Worm (Caenorhabditis elegans) whole organism, L4 larva: ENCODE data around the gene srv-10.

ENCODE experiments used
- F26F4.8 ChIP-seq: fragments of 200-800 bp; sonication (Bioruptor generic); conservative IDR thresholded peaks from 2 replicates; pipeline ENCODE4 v1.3.6; 2022; ENCODE audit warnings: missing genetic modification characterization, missing compliant biosample characterization
- aly-2 ChIP-seq: sonication (generic microtip); optimal IDR thresholded peaks from 2 replicates; lab custom pipeline; 2018; ENCODE audit warnings: missing biosample characterization, missing genetic modification characterization
- ceh-44 ChIP-seq: fragments of 200-800 bp; sonication (Bioruptor generic); IDR thresholded peaks from 2 replicates; pipeline ENCODE4 v1.3.6; 2022; ENCODE audit warnings: missing genetic modification reagents, missing genetic modification characterization, missing compliant biosample characterization
- ces-1 ChIP-seq: fragments of 150-350 bp; sonication (generic microtip); optimal IDR thresholded peaks from 4 replicates; lab custom pipeline; 2014; ENCODE audit warnings: missing biosample characterization, missing genetic modification reagents, missing genetic modification characterization
- fos-1 ChIP-seq: fragments of 150-350 bp; optimal IDR thresholded peaks from 2 replicates; lab custom pipeline; 2014; ENCODE audit warnings: missing biosample characterization, missing genetic modification characterization
- lsy-2 ChIP-seq, 2 experiments: fragments of 150-350 bp in 1 of 2; sonication (generic microtip) in 1 of 2; optimal IDR thresholded peaks; 2 replicates each; lab custom pipeline; 2014 to 2017; ENCODE audit warnings: missing biosample characterization in 2 of 2, missing genetic modification characterization in 2 of 2
- mep-1 ChIP-seq: fragments of 150-350 bp; sonication (generic microtip); optimal IDR thresholded peaks from 3 replicates; lab custom pipeline; 2014; ENCODE audit warnings: missing biosample characterization, missing genetic modification characterization
- nhr-11 ChIP-seq: fragments of 150-350 bp; optimal IDR thresholded peaks from 2 replicates; lab custom pipeline; 2014; ENCODE audit warnings: missing biosample characterization, missing genetic modification characterization
- nhr-237 ChIP-seq: sonication (generic microtip); optimal IDR thresholded peaks from 2 replicates; lab custom pipeline; 2017; ENCODE audit warnings: missing biosample characterization, missing genetic modification characterization
- nhr-28 ChIP-seq: fragments of 150-350 bp; optimal IDR thresholded peaks from 2 replicates; lab custom pipeline; 2014; ENCODE audit warnings: missing biosample characterization, missing genetic modification characterization
- nhr-76 ChIP-seq: fragments of 150-350 bp; optimal IDR thresholded peaks from 2 replicates; lab custom pipeline; 2014; ENCODE audit warnings: missing biosample characterization, missing genetic modification characterization
- pha-4 ChIP-seq, 2 experiments: fragments of 150-350 bp in 1 of 2; fragments of 200-800 bp in 1 of 2; sonication (Bioruptor generic) in 1 of 2; IDR thresholded peaks in 1 of 2; optimal IDR thresholded peaks in 1 of 2; 2 replicates each; pipeline versions ENCODE4 v1.3.6 to Lab custom; 2014 to 2022; ENCODE audit warnings: missing genetic modification characterization in 2 of 2, missing genetic modification reagents in 2 of 2, missing biosample characterization in 1 of 2, missing compliant biosample characterization in 1 of 2
- skn-1 ChIP-seq: fragments of 150-350 bp; optimal IDR thresholded peaks from 2 replicates; lab custom pipeline; 2014; ENCODE audit warnings: missing biosample characterization, missing genetic modification characterization
- zag-1 ChIP-seq: fragments of 150-350 bp; optimal IDR thresholded peaks from 2 replicates; lab custom pipeline; 2014; ENCODE audit warnings: missing biosample characterization, missing genetic modification characterization

ce11 chrV:13416076-13416475 lies 7.6 kb upstream of the srv-10 start:
- TF ChIP-seq zag-1 (tag; lab: Kevin White, UChicago): no peak
- TF ChIP-seq pha-4 (GFP tag; IDR thresholded peaks at IDR 0.05; lab: Robert Waterston, UW): no peak
- TF ChIP-seq pha-4 (tag; optimal IDR thresholded peaks at IDR 0.05; lab: Kevin White, UChicago): no peak
- no peak for TF ChIP-seq lsy-2 (tag; optimal IDR thresholded peaks at IDR 0.05; lab: Kevin White, UChicago)
- TF ChIP-seq aly-2 (tag; lab: Kevin White, UChicago): no peak
- no peak for TF ChIP-seq skn-1
- no peak for TF ChIP-seq nhr-237 (tag; lab: Kevin White, UChicago)
- TF ChIP-seq nhr-76 (tag; lab: Kevin White, UChicago): no peak
- TF ChIP-seq ceh-44: no peak
- TF ChIP-seq mep-1 (tag; lab: Kevin White, UChicago): no peak
- no peak for TF ChIP-seq ces-1 (GFP tag; lab: Kevin White, UChicago)
- TF ChIP-seq F26F4.8: no peak
- TF ChIP-seq nhr-28: no peak
- TF ChIP-seq fos-1 (tag; lab: Kevin White, UChicago): no peak
- no peak for TF ChIP-seq nhr-11 (tag; lab: Kevin White, UChicago)
